Worm (Caenorhabditis elegans) whole organism, midembryonic: ENCODE measurements around the gene col-97.

ENCODE experiments used
- T22C8.4 ChIP-seq: fragments of 200-800 bp; sonication (Bioruptor generic); IDR thresholded peaks from 2 replicates; pipeline ENCODE4 v1.3.6; 2022; ENCODE audit warnings: missing genetic modification characterization, missing compliant biosample characterization
- cog-1 ChIP-seq: sonication (generic microtip); optimal IDR thresholded peaks from 2 replicates; lab custom pipeline; 2016; ENCODE audit warnings: missing genetic modification characterization, missing compliant biosample characterization
- flt-1 ChIP-seq: fragments of 200-800 bp; sonication (Bioruptor generic); IDR thresholded peaks from 2 replicates; pipeline ENCODE4 v1.3.6; 2022; ENCODE audit warnings: missing genetic modification characterization, missing compliant biosample characterization
- klf-2 ChIP-seq: fragments of 200-800 bp; sonication (Bioruptor generic); conservative IDR thresholded peaks from 2 replicates; pipeline ENCODE4 v1.3.6; 2022; ENCODE audit warnings: missing genetic modification reagents, missing genetic modification characterization, missing compliant biosample characterization
- med-1 ChIP-seq: sonication (generic microtip); optimal IDR thresholded peaks from 2 replicates; lab custom pipeline; 2017; ENCODE audit warnings: missing genetic modification characterization, mild to moderate bottlenecking, missing compliant biosample characterization, antibody characterized with exemption, missing genetic modification reagents; ENCODE audit not compliant: insufficient read depth
- ref-1 ChIP-seq: fragments of 200-800 bp; sonication (Bioruptor generic); conservative IDR thresholded peaks from 2 replicates; pipeline ENCODE4 v1.3.6; 2022; ENCODE audit warnings: missing genetic modification reagents, missing genetic modification characterization, missing compliant biosample characterization
- tab-1 ChIP-seq: fragments of 200-800 bp; sonication (Bioruptor generic); IDR thresholded peaks from 2 replicates; pipeline ENCODE4 v1.3.6; 2022; ENCODE audit warnings: missing genetic modification characterization, missing compliant biosample characterization
- ztf-23 ChIP-seq: fragments of 200-800 bp; sonication (Bioruptor generic); IDR thresholded peaks from 2 replicates; pipeline ENCODE4 v1.3.6; 2022; ENCODE audit warnings: missing genetic modification reagents, missing genetic modification characterization, missing compliant biosample characterization
- ztf-29 ChIP-seq: fragments of 200-800 bp; sonication (Bioruptor generic); IDR thresholded peaks from 2 replicates; pipeline ENCODE4 v1.3.6; 2022; ENCODE audit warnings: missing genetic modification reagents, missing genetic modification characterization, missing compliant biosample characterization

col-97 gene

ce11 chrIII:12990997-12991396 is 2.5 kb downstream of the col-97 start, which contains the start of gene ZK1010.12:
Gene ZK1010.12 (plus strand): TSS chrIII:12991297.
- TF ChIP-seq T22C8.4 (GFP tag; lab: Robert Waterston, UW): no peak
- no peak for TF ChIP-seq ref-1 (GFP tag; lab: Robert Waterston, UW)
- TF ChIP-seq med-1 (GFP tag; lab: Kevin White, UChicago): no peak
- TF ChIP-seq ztf-23 (GFP tag; lab: Robert Waterston, UW): no peak
- TF ChIP-seq flt-1 (GFP tag; lab: Robert Waterston, UW): no peak
- TF ChIP-seq cog-1 (tag; lab: Kevin White, UChicago): no peak
- no peak for TF ChIP-seq ztf-29 (GFP tag; lab: Robert Waterston, UW)
- TF ChIP-seq klf-2 (GFP tag; lab: Robert Waterston, UW): no peak
- no peak for TF ChIP-seq tab-1

ce11 chrIII:12987418-12987817 is 6.1 kb downstream of the col-97 start, which contains the start of gene ZK1010.5:
Gene ZK1010.5 (minus strand): TSS chrIII:12987518.
- TF ChIP-seq ref-1 (GFP tag; lab: Robert Waterston, UW): no peak
- TF ChIP-seq T22C8.4 (GFP tag; lab: Robert Waterston, UW): 0 out of 2 replicates have a peak, but pooled peaks have one; percentile 38
- no peak for TF ChIP-seq ztf-29 (GFP tag; lab: Robert Waterston, UW)
- TF ChIP-seq klf-2 (GFP tag; lab: Robert Waterston, UW): no peak
- TF ChIP-seq tab-1: no peak
- no peak for TF ChIP-seq cog-1 (tag; lab: Kevin White, UChicago)

ce11 chrIII:12980770-12981169 is 12.7 kb downstream of the col-97 start, which contains the start of gene ZK1010.4:
Gene ZK1010.4 (plus strand): TSS chrIII:12981070.
- TF ChIP-seq ztf-23 (GFP tag; lab: Robert Waterston, UW): no peak
- TF ChIP-seq klf-2 (GFP tag; lab: Robert Waterston, UW): no peak
- no peak for TF ChIP-seq T22C8.4 (GFP tag; lab: Robert Waterston, UW)
- no peak for TF ChIP-seq med-1 (GFP tag; lab: Kevin White, UChicago)
- TF ChIP-seq ref-1 (GFP tag; lab: Robert Waterston, UW): no peak
- no peak for TF ChIP-seq tab-1
- TF ChIP-seq flt-1 (GFP tag; lab: Robert Waterston, UW): no peak
- no peak for TF ChIP-seq cog-1 (tag; lab: Kevin White, UChicago)
- TF ChIP-seq ztf-29 (GFP tag; lab: Robert Waterston, UW): no peak

- TF ChIP-seq cog-1 (tag; lab: Kevin White, UChicago) (peak; percentile 10), ztf-29 (GFP tag; lab: Robert Waterston, UW) (no peak), ref-1 (GFP tag; lab: Robert Waterston, UW) (no peak), T22C8.4 (GFP tag; lab: Robert Waterston, UW) (peak; percentile 26; the same call in 1 of the 2 replicates), klf-2 (GFP tag; lab: Robert Waterston, UW) (no peak), ztf-23 (GFP tag; lab: Robert Waterston, UW) (0 out of 2 replicates have a peak, but pooled peaks have one; percentile 25)
These were observed 14.9 kb downstream of the col-97 start, which contains the start of the genes ubq-2 and frg-1 for ce11 chrIII:12978473-12979174. Gene ubq-2 (minus strand): TSS chrIII:12978523. Gene frg-1 (plus strand): TSS chrIII:12979162.

- TF ChIP-seq cog-1 (tag; lab: Kevin White, UChicago) (no peak), flt-1 (GFP tag; lab: Robert Waterston, UW) (no peak)
These were observed 15.9 kb downstream of the col-97 start, which contains the start of gene ZK1010.2 for ce11 chrIII:12977559-12977958. Gene ZK1010.2 (minus strand): TSS chrIII:12977862.

- no peak for TF ChIP-seq ztf-29 (GFP tag; lab: Robert Waterston, UW)
- TF ChIP-seq ref-1 (GFP tag; lab: Robert Waterston, UW): no peak
- TF ChIP-seq cog-1 (tag; lab: Kevin White, UChicago): no peak
- no peak for TF ChIP-seq T22C8.4 (GFP tag; lab: Robert Waterston, UW)
- no peak for TF ChIP-seq med-1 (GFP tag; lab: Kevin White, UChicago)
- no peak for TF ChIP-seq klf-2 (GFP tag; lab: Robert Waterston, UW)
- TF ChIP-seq flt-1 (GFP tag; lab: Robert Waterston, UW): no peak
- TF ChIP-seq ztf-23 (GFP tag; lab: Robert Waterston, UW): no peak
- TF ChIP-seq tab-1: no peak
These were observed 21.1 kb downstream of the col-97 start, which contains the start of gene bckd-1A for ce11 chrIII:12972398-12972797. Gene bckd-1A (minus strand): TSS chrIII:12972498.

ce11 chrIII:12971828-12972379 is 21.6 kb downstream of the col-97 start:
- TF ChIP-seq tab-1: no peak

- TF ChIP-seq ztf-29 (GFP tag; lab: Robert Waterston, UW): no peak
- no peak for TF ChIP-seq tab-1
- TF ChIP-seq flt-1 (GFP tag; lab: Robert Waterston, UW): no peak
- no peak for TF ChIP-seq ref-1 (GFP tag; lab: Robert Waterston, UW)
- TF ChIP-seq klf-2 (GFP tag; lab: Robert Waterston, UW): no peak
- TF ChIP-seq T22C8.4 (GFP tag; lab: Robert Waterston, UW): no peak
- no peak for TF ChIP-seq med-1 (GFP tag; lab: Kevin White, UChicago)
- TF ChIP-seq cog-1 (tag; lab: Kevin White, UChicago): no peak
- TF ChIP-seq ztf-23 (GFP tag; lab: Robert Waterston, UW): no peak
These were observed 25.2 kb downstream of the col-97 start for ce11 chrIII:12968330-12968729.

ce11 chrIII:12967437-12968043 is 26.0 kb downstream of the col-97 start:
- TF ChIP-seq T22C8.4 (GFP tag; lab: Robert Waterston, UW) (peak; percentile 66; the same call in 1 of the 2 replicates), tab-1 (no peak), med-1 (GFP tag; lab: Kevin White, UChicago) (no peak)
